Worm (Caenorhabditis elegans): ENCODE measurements around the gene Y59H11AR.3.

DNA sequence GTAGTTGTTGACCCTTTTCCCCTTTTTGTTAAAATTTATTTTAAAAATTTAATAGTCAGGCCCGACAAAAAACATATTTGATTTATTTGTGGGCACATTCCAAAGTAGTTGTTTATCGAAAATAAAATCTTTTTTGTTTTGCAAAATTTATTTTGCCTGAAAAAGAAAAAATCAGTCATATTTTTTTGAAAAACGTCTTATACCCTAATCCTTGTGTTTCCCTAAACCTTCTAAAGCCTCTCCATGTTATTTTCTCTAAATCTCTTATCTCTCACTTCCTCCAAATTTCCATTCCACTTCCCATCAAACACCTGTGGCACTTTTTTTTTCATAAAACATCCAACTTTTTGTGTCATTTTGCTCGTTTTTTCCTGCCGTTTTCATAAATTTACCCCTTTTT is 13.0 kb upstream of the Y59H11AR.3 start:
- TF ChIP-seq ama-1 (optimal IDR thresholded peaks at IDR 0.05) = no peak
- TF ChIP-seq pes-1 (GFP tag; IDR thresholded peaks at IDR 0.05) = no peak

All from whole organism, early embryonic.